Worm (Caenorhabditis elegans) whole organism, L4/young adult: Measurements from ENCODE around the gene F34D10.4.

ENCODE experiments used
- W03F9.2 ChIP-seq: fragments of 150-350 bp; optimal IDR thresholded peaks from 2 replicates; lab custom pipeline; 2014; ENCODE audit warnings: missing biosample characterization, missing genetic modification characterization
- dao-5 ChIP-seq: sonication (generic microtip); optimal IDR thresholded peaks from 2 replicates; lab custom pipeline; 2016; ENCODE audit warnings: missing genotype, missing genetic modification characterization, moderate library complexity, missing compliant biosample characterization
- him-1 ChIP-seq: sonication (generic microtip); optimal IDR thresholded peaks from 2 replicates; lab custom pipeline; 2016; ENCODE audit warnings: missing genotype, missing genetic modification reagents, missing genetic modification characterization, missing compliant biosample characterization

ce11 chrIII:3706586-3706985, 29.8 kb upstream of the F34D10.4 start, which contains the start of gene dph-1:
- TF ChIP-seq dao-5 (tag; lab: Kevin White, UChicago) (no peak), W03F9.2 (tag; lab: Kevin White, UChicago) (no peak), him-1 (no peak)
